Fruit fly (Drosophila melanogaster): ENCODE measurements around the gene borr.

The borr gene

DNA sequence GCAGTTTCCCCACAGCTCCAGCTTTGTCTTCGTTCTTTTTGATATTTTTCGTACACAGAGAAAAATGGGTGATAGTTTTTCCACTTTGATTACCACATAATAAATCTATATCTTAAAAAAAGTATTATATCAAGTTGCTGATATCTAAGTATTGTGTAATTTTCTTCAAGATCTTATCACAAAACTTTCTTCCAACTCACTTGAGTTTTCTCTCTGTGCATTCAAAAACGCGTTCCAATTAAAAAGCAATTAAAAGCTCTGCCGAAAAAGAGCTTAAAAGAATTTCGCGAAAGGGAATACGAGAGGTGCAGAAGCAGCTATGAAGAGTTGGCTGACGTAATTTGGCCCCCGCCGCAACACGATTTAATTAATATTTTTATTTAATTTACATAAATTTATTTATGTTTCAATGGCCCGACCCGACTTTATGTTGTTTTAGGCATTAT, 17.3 kb downstream of the borr start (continued):
- TF ChIP-seq fd59A (GFP tag; optimal IDR thresholded peaks at IDR 0.05) = no peak
- TF ChIP-seq CG11902 (GFP tag; optimal IDR thresholded peaks at IDR 0.05) = no peak
- peak; percentile 42 for TF ChIP-seq vri (GFP tag; optimal IDR thresholded peaks at IDR 0.05)
- TF ChIP-seq CG10631 (GFP tag; optimal IDR thresholded peaks at IDR 0.05) = no peak
- TF ChIP-seq topi (GFP tag; optimal IDR thresholded peaks at IDR 0.05) = peak; percentile 73
- TF ChIP-seq esn (GFP tag; optimal IDR thresholded peaks at IDR 0.05) = peak; percentile 81
- no peak for TF ChIP-seq Lpt (GFP tag; optimal IDR thresholded peaks at IDR 0.05)
- TF ChIP-seq CG16779 (tag; optimal IDR thresholded peaks at IDR 0.05) = no peak
- peak; percentile 70 for TF ChIP-seq Smox (GFP tag; optimal IDR thresholded peaks at IDR 0.05)
- peak; percentile 70 for TF ChIP-seq CG34406 (GFP tag; optimal IDR thresholded peaks at IDR 0.05)
- no peak for TF ChIP-seq acj6 (GFP tag; optimal IDR thresholded peaks at IDR 0.05)
- TF ChIP-seq CG31627 (GFP tag; optimal IDR thresholded peaks at IDR 0.05) = peak; percentile 64
- TF ChIP-seq Sox102F (GFP tag; optimal IDR thresholded peaks at IDR 0.05) = peak; percentile 72
- TF ChIP-seq CG4318 (GFP tag; optimal IDR thresholded peaks at IDR 0.05) = no peak
- TF ChIP-seq CG9139 (GFP tag; optimal IDR thresholded peaks at IDR 0.05) = no peak
- TF ChIP-seq eg (GFP tag; IDR thresholded peaks at IDR 0.05) = peak; percentile 43; the same call in 1 of the 3 replicates
- no peak for TF ChIP-seq CG6163 (GFP tag; IDR thresholded peaks at IDR 0.05)
- no peak for TF ChIP-seq Ets21C (GFP tag; optimal IDR thresholded peaks at IDR 0.05)
- peak; percentile 16 for TF ChIP-seq CG8319 (GFP tag; optimal IDR thresholded peaks at IDR 0.05)
- TF ChIP-seq OdsH (GFP tag; optimal IDR thresholded peaks at IDR 0.05) = no peak
- peak; percentile 83 for TF ChIP-seq Eip78C (GFP tag)
- TF ChIP-seq CG8119 (GFP tag; IDR thresholded peaks at IDR 0.05) = peak; percentile 40; the same call in 1 of the 3 replicates
- no peak for TF ChIP-seq salr (GFP tag; optimal IDR thresholded peaks at IDR 0.05)
- peak; percentile 56 for TF ChIP-seq CG6792 (GFP tag; optimal IDR thresholded peaks at IDR 0.05)
- TF ChIP-seq CG3919 (GFP tag; optimal IDR thresholded peaks at IDR 0.05) = peak; percentile 56
- peak; percentile 60 for TF ChIP-seq Blimp-1 (GFP tag; optimal IDR thresholded peaks at IDR 0.05)
- TF ChIP-seq CG3032 (tag; optimal IDR thresholded peaks at IDR 0.05) = no peak
- no peak for TF ChIP-seq Hr4 (GFP tag; optimal IDR thresholded peaks at IDR 0.05)
- TF ChIP-seq lz (GFP tag; optimal IDR thresholded peaks at IDR 0.05) = peak; percentile 56

- TF ChIP-seq Blimp-1 (GFP tag; optimal IDR thresholded peaks at IDR 0.05) (no peak), CG31627 (GFP tag; optimal IDR thresholded peaks at IDR 0.05) (no peak), CG3919 (GFP tag; optimal IDR thresholded peaks at IDR 0.05) (no peak), eg (GFP tag; IDR thresholded peaks at IDR 0.05) (no peak), topi (GFP tag; optimal IDR thresholded peaks at IDR 0.05) (no peak), fkh (GFP tag; optimal IDR thresholded peaks at IDR 0.05) (no peak), svp (GFP tag) (no peak), Sox15 (GFP tag; optimal IDR thresholded peaks at IDR 0.05) (no peak), net (GFP tag; optimal IDR thresholded peaks at IDR 0.05) (no peak), CG4318 (GFP tag; optimal IDR thresholded peaks at IDR 0.05) (no peak), Hr4 (GFP tag; optimal IDR thresholded peaks at IDR 0.05) (no peak), Hr39 (GFP tag; optimal IDR thresholded peaks at IDR 0.05) (no peak), CG6276 (GFP tag; optimal IDR thresholded peaks at IDR 0.05) (no peak), Lpt (GFP tag; optimal IDR thresholded peaks at IDR 0.05) (no peak), Eip93F (GFP tag; optimal IDR thresholded peaks at IDR 0.05) (no peak), OdsH (GFP tag; optimal IDR thresholded peaks at IDR 0.05) (no peak), Ets21C (GFP tag; optimal IDR thresholded peaks at IDR 0.05) (no peak), CG6808 (GFP tag; optimal IDR thresholded peaks at IDR 0.05) (no peak), fd85E (GFP tag; optimal IDR thresholded peaks at IDR 0.05) (no peak)
Observed at dm6 chr2L:9234104-9234503, 18.8 kb downstream of the borr start.

DNA sequence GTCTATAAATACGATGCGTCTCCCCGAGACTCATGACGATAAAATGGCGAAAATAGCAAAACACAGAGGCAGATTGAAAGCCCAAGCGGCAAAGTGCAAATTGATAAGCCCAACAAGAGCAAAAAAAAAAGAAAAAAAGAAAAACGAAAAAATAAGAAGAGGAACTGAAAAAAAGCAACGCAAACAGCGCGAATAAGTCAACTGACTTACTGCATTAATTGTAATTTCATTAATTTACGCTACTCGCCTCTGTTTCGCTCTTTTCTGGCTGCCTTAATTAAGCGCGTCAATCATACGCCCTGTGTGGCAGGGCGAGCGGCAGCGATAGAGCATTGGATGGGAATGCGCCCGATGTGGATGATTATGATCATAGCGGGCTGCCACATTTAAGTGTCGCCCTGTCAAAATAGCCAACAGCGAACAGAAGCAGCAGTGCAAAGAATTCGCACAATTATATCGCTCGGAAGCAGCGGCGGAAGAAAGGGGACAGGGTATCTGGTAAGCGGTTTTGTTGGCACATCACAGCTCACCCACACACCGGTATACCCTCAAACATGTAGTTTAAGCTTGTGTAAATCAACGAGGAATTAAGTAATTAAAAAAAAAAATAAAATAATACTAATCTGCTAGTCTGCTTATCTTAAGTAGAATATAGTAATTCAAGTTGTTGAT, 21.0 kb downstream of the borr start:
- TF ChIP-seq Ets21C (GFP tag; optimal IDR thresholded peaks at IDR 0.05) (no peak), CG11762 (GFP tag; optimal IDR thresholded peaks at IDR 0.05; ENCODE audit: insufficient read depth) (peak; percentile 58), CG6792 (GFP tag; optimal IDR thresholded peaks at IDR 0.05) (peak; percentile 49), Smox (GFP tag; optimal IDR thresholded peaks at IDR 0.05) (no peak), achi (GFP tag; optimal IDR thresholded peaks at IDR 0.05) (peak; percentile 58), dsx (GFP tag; optimal IDR thresholded peaks at IDR 0.05; ENCODE audit: poor library complexity, severe bottlenecking) (peak; percentile 31), dac (GFP tag; optimal IDR thresholded peaks at IDR 0.05) (no peak), fd85E (GFP tag; optimal IDR thresholded peaks at IDR 0.05) (no peak), esn (GFP tag; optimal IDR thresholded peaks at IDR 0.05) (no peak), CG11294 (GFP tag; IDR thresholded peaks at IDR 0.05) (no peak), spab (GFP tag; optimal IDR thresholded peaks at IDR 0.05) (peak; percentile 52), CG4318 (GFP tag; optimal IDR thresholded peaks at IDR 0.05) (no peak), CG7368 (GFP tag; optimal IDR thresholded peaks at IDR 0.05) (peak; percentile 25), Hr38 (GFP tag; optimal IDR thresholded peaks at IDR 0.05) (no peak), Eip75B (GFP tag; optimal IDR thresholded peaks at IDR 0.05) (peak; percentile 47), CG9139 (GFP tag; optimal IDR thresholded peaks at IDR 0.05) (peak; percentile 68), CG8319 (GFP tag; optimal IDR thresholded peaks at IDR 0.05) (no peak)
